Fruit fly (Drosophila melanogaster) whole organism, pupa: ENCODE data around the gene TH1.
A peak's percentile ranks its signal among the peaks of the same experiment; 100 is the strongest.

Experiments used
- CG10348 ChIP-seq: fragments of 200-800 bp; sonication (Bioruptor generic); IDR thresholded peaks from 2 replicates; pipeline ENCODE4 v1.3.6; 2022; ENCODE audit warnings: missing biosample characterization, missing genetic modification characterization
- CG12605 ChIP-seq: fragments of 200-800 bp; sonication (Bioruptor generic); IDR thresholded peaks from 2 replicates; pipeline ENCODE4 v1.3.6; 2022; ENCODE audit warnings: missing biosample characterization, missing genetic modification characterization
- CG13204 ChIP-seq: fragments of 200-800 bp; sonication (Bioruptor generic); optimal IDR thresholded peaks from 2 replicates; lab custom pipeline; 2018; ENCODE audit warnings: missing biosample characterization, mild to moderate bottlenecking, missing genetic modification characterization, moderate library complexity
- CG14655 ChIP-seq: fragments of 200-800 bp; sonication (Bioruptor generic); optimal IDR thresholded peaks from 3 replicates; lab custom pipeline; 2017; ENCODE audit warnings: mild to moderate bottlenecking, missing biosample characterization, missing genetic modification reagents, missing genetic modification characterization
- CG15710 ChIP-seq: fragments of 200-800 bp; sonication (Bioruptor generic); optimal IDR thresholded peaks from 2 replicates; lab custom pipeline; 2018; ENCODE audit warnings: missing biosample characterization, mild to moderate bottlenecking, missing genetic modification characterization, moderate library complexity
- CG17806 ChIP-seq: fragments of 200-800 bp; sonication (Bioruptor generic); optimal IDR thresholded peaks from 2 replicates; lab custom pipeline; 2018; ENCODE audit warnings: missing biosample characterization, mild to moderate bottlenecking, missing genetic modification characterization, moderate library complexity
- CG32121 ChIP-seq: fragments of 200-800 bp; sonication (Bioruptor generic); IDR thresholded peaks from 2 replicates; pipeline ENCODE4 v1.3.6; 2022; ENCODE audit warnings: missing biosample characterization, missing genetic modification characterization
- CG34367 ChIP-seq: fragments of 200-800 bp; sonication (Bioruptor generic); optimal IDR thresholded peaks from 2 replicates; lab custom pipeline; 2018; ENCODE audit warnings: missing biosample characterization, mild to moderate bottlenecking, missing genetic modification characterization
- CG4496 ChIP-seq: fragments of 200-800 bp; sonication (Bioruptor generic); IDR thresholded peaks from 3 replicates; pipeline ENCODE4 v1.3.6; 2022; ENCODE audit warnings: missing biosample characterization, missing genetic modification characterization
- CG8159 ChIP-seq: fragments of 200-800 bp; sonication (Bioruptor generic); optimal IDR thresholded peaks from 3 replicates; lab custom pipeline; 2018; ENCODE audit warnings: missing biosample characterization, mild to moderate bottlenecking, missing genetic modification characterization, moderate library complexity
- CG8301 ChIP-seq: fragments of 200-800 bp; sonication (Bioruptor generic); optimal IDR thresholded peaks from 2 replicates; lab custom pipeline; 2018; ENCODE audit warnings: missing biosample characterization, mild to moderate bottlenecking, missing genetic modification characterization
- CG9948 ChIP-seq: fragments of 200-800 bp; sonication (Bioruptor generic); optimal IDR thresholded peaks from 2 replicates; lab custom pipeline; 2018; ENCODE audit warnings: missing biosample characterization, mild to moderate bottlenecking, missing genetic modification characterization, moderate library complexity
- D1 ChIP-seq: fragments of 200-800 bp; sonication (Bioruptor generic); optimal IDR thresholded peaks from 2 replicates; lab custom pipeline; 2018; ENCODE audit warnings: missing biosample characterization, mild to moderate bottlenecking, missing genetic modification characterization, moderate library complexity
- EcR ChIP-seq: fragments of 200-800 bp; sonication (Bioruptor generic); optimal IDR thresholded peaks from 3 replicates; lab custom pipeline; 2019; ENCODE audit warnings: missing biosample characterization, missing genetic modification characterization, mild to moderate bottlenecking, moderate library complexity, missing genetic modification reagents
- Ets98B ChIP-seq: fragments of 200-800 bp; sonication (Bioruptor generic); IDR thresholded peaks from 2 replicates; pipeline ENCODE4 v1.3.6; 2022; ENCODE audit warnings: missing biosample characterization, missing genetic modification characterization
- Pif1A ChIP-seq: fragments of 200-800 bp; sonication (Bioruptor generic); optimal IDR thresholded peaks from 3 replicates; lab custom pipeline; 2016; ENCODE audit warnings: missing biosample characterization, missing genetic modification characterization
- Pif1B ChIP-seq: fragments of 200-800 bp; sonication (Bioruptor generic); optimal IDR thresholded peaks from 3 replicates; lab custom pipeline; 2016; ENCODE audit warnings: missing biosample characterization, missing genetic modification characterization
- Snoo ChIP-seq: fragments of 200-800 bp; sonication (Bioruptor generic); optimal IDR thresholded peaks from 3 replicates; lab custom pipeline; 2017; ENCODE audit warnings: missing biosample characterization, mild to moderate bottlenecking, missing genetic modification characterization, inconsistent platforms
- fd96Ca ChIP-seq: fragments of 200-800 bp; sonication (Bioruptor generic); IDR thresholded peaks from 3 replicates; pipeline ENCODE4 v1.3.6; 2022; ENCODE audit warnings: missing biosample characterization, missing genetic modification characterization
- gl ChIP-seq: fragments of 200-800 bp; sonication (Bioruptor generic); optimal IDR thresholded peaks from 2 replicates; lab custom pipeline; 2018; ENCODE audit warnings: missing biosample characterization, mild to moderate bottlenecking, missing genetic modification characterization
- rn ChIP-seq: fragments of 200-800 bp; sonication (Bioruptor generic); IDR thresholded peaks from 2 replicates; pipeline ENCODE4 v1.3.6; 2022; ENCODE audit warnings: missing biosample characterization, missing genetic modification characterization

The TH1 gene

dm6 chrX:16372492-16373350, 18.5 kb downstream of the TH1 start, which contains the start of gene Fur2:
Gene Fur2, plus strand, starts transcription at chrX:16373086.
- TF ChIP-seq Pif1A (GFP tag; lab: Kevin White, UChicago) (no peak), Snoo (tag; lab: Kevin White, UChicago) (no peak), Pif1B (no peak), CG12605 (GFP tag; lab: Robert Waterston, UW) (peak; percentile 73), CG4496 (GFP tag; lab: Robert Waterston, UW) (no peak), gl (tag; lab: Kevin White, UChicago) (peak; percentile 54), CG9948 (tag; lab: Kevin White, UChicago) (no peak), CG8301 (tag; lab: Kevin White, UChicago) (no peak), CG10348 (GFP tag; lab: Robert Waterston, UW) (no peak), CG32121 (no peak), CG8159 (tag; lab: Kevin White, UChicago) (no peak), fd96Ca (no peak), CG17806 (tag; lab: Kevin White, UChicago) (no peak), rn (GFP tag; lab: Robert Waterston, UW) (no peak), EcR (GFP tag; lab: Kevin White, UChicago) (no peak), CG13204 (GFP tag; lab: Kevin White, UChicago) (no peak)

- TF ChIP-seq CG17806 (tag; lab: Kevin White, UChicago) (peak; percentile 28), D1 (peak; percentile 51), CG9948 (tag; lab: Kevin White, UChicago) (no peak), Pif1B (peak; percentile 14)
Measured at dm6 chrX:16371923-16372322, 19.3 kb downstream of the TH1 start.

- TF ChIP-seq Pif1A (GFP tag; lab: Kevin White, UChicago) (no peak), EcR (GFP tag; lab: Kevin White, UChicago) (no peak), rn (GFP tag; lab: Robert Waterston, UW) (no peak), CG34367 (no peak), D1 (no peak), CG4496 (GFP tag; lab: Robert Waterston, UW) (no peak), CG15710 (tag; lab: Kevin White, UChicago) (no peak), CG10348 (GFP tag; lab: Robert Waterston, UW) (no peak)
Measured at dm6 chrX:16368585-16368984, 22.7 kb downstream of the TH1 start.

- peak; percentile 3 for TF ChIP-seq Pif1A (GFP tag; lab: Kevin White, UChicago)
- TF ChIP-seq Pif1B = peak; percentile 20
- TF ChIP-seq CG8159 (tag; lab: Kevin White, UChicago) = no peak
- no peak for TF ChIP-seq CG13204 (GFP tag; lab: Kevin White, UChicago)
Measured at dm6 chrX:16361306-16361705, 29.9 kb downstream of the TH1 start, which contains the start of gene nonA. Gene nonA, plus strand, starts transcription at chrX:16361569.

dm6 chrX:16358670-16359320, 32.4 kb downstream of the TH1 start, which contains the start of the genes U2af50 and PIG-Q:
Gene U2af50, minus strand, starts transcription at chrX:16359039.
Gene PIG-Q, plus strand, starts transcription at chrX:16359143.
- peak; percentile 84 for TF ChIP-seq CG8301 (tag; lab: Kevin White, UChicago)
- TF ChIP-seq CG14655 (GFP tag; lab: Kevin White, UChicago) = no peak
- TF ChIP-seq gl (tag; lab: Kevin White, UChicago) = peak; percentile 73
- peak; percentile 91 for TF ChIP-seq CG32121
- no peak for TF ChIP-seq CG13204 (GFP tag; lab: Kevin White, UChicago)
- peak; percentile 86 for TF ChIP-seq Snoo (tag; lab: Kevin White, UChicago)
- TF ChIP-seq CG17806 (tag; lab: Kevin White, UChicago) = peak; percentile 91
- no peak; the same call in 1 of the 2 replicates for TF ChIP-seq CG10348 (GFP tag; lab: Robert Waterston, UW)
- TF ChIP-seq D1 = no peak
- no peak; the same call in 1 of the 2 replicates for TF ChIP-seq rn (GFP tag; lab: Robert Waterston, UW)
- no peak for TF ChIP-seq Pif1A (GFP tag; lab: Kevin White, UChicago)
- TF ChIP-seq CG15710 (tag; lab: Kevin White, UChicago) = peak; percentile 90
- TF ChIP-seq Pif1B = peak; percentile 84
- TF ChIP-seq CG9948 (tag; lab: Kevin White, UChicago) = peak; percentile 91
- TF ChIP-seq CG12605 (GFP tag; lab: Robert Waterston, UW) = peak; percentile 87
- peak; percentile 93 for TF ChIP-seq CG4496 (GFP tag; lab: Robert Waterston, UW)
- peak; percentile 93 for TF ChIP-seq CG8159 (tag; lab: Kevin White, UChicago)
- TF ChIP-seq Ets98B (GFP tag; lab: Robert Waterston, UW) = peak; percentile 87; the same call in 1 of the 2 replicates
- peak; percentile 86 for TF ChIP-seq EcR (GFP tag; lab: Kevin White, UChicago)
- TF ChIP-seq CG34367 = peak; percentile 87
- no peak for TF ChIP-seq fd96Ca
- TF ChIP-seq, all 21 proteins: peak for 14

- no peak for TF ChIP-seq gl (tag; lab: Kevin White, UChicago)
- no peak for TF ChIP-seq fd96Ca
- TF ChIP-seq CG10348 (GFP tag; lab: Robert Waterston, UW) = no peak
- TF ChIP-seq Ets98B (GFP tag; lab: Robert Waterston, UW) = no peak
- no peak for TF ChIP-seq CG4496 (GFP tag; lab: Robert Waterston, UW)
- no peak for TF ChIP-seq CG13204 (GFP tag; lab: Kevin White, UChicago)
- no peak for TF ChIP-seq Pif1B
- no peak for TF ChIP-seq CG15710 (tag; lab: Kevin White, UChicago)
- no peak for TF ChIP-seq rn (GFP tag; lab: Robert Waterston, UW)
- no peak for TF ChIP-seq CG14655 (GFP tag; lab: Kevin White, UChicago)
- TF ChIP-seq CG8159 (tag; lab: Kevin White, UChicago) = no peak
- no peak for TF ChIP-seq CG12605 (GFP tag; lab: Robert Waterston, UW)
- TF ChIP-seq EcR (GFP tag; lab: Kevin White, UChicago) = no peak
- TF ChIP-seq CG8301 (tag; lab: Kevin White, UChicago) = no peak
- no peak for TF ChIP-seq Pif1A (GFP tag; lab: Kevin White, UChicago)
- TF ChIP-seq CG17806 (tag; lab: Kevin White, UChicago) = no peak
- TF ChIP-seq CG32121 = no peak
- no peak for TF ChIP-seq Snoo (tag; lab: Kevin White, UChicago)
- TF ChIP-seq CG34367 = no peak
Measured at dm6 chrX:16350062-16350461, 41.2 kb downstream of the TH1 start, which contains the start of gene sl. Gene sl, plus strand, starts transcription at chrX:16350315.
